Fruit fly (Drosophila melanogaster): ENCODE data around the gene CG5614.

DNA sequence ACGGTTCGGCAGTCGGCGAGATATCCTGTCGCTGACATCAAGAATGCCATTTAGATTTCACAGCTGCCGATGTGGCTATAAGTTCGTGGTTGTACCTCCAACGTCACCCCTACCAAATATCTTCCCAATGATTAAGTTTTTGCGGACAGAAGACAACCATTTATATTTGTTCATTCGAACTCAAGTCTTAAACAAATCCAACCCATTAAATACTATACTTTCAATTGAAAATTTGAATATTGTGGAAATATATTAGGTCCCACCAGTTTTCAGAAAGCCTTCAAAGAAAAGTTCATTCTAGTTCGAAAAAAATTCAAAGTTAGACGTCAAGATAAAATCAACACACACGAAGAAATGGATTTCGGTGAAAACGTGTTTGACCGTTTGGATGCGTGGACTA is 16.8 kb upstream of the CG5614 start, which contains the start of gene CG12784:
- TF ChIP-seq usp (GFP tag; optimal IDR thresholded peaks at IDR 0.05) = no peak
- TF ChIP-seq pan (optimal IDR thresholded peaks at IDR 0.05) = no peak
- no peak for TF ChIP-seq Dll (optimal IDR thresholded peaks at IDR 0.05)
- no peak for TF ChIP-seq CG8478 (optimal IDR thresholded peaks at IDR 0.05)
- no peak for TF ChIP-seq psq (optimal IDR thresholded peaks at IDR 0.05)

All from whole organism.